Fruit fly (Drosophila melanogaster): ENCODE data around the gene CG6865.

The CG6865 gene

dm6 chr3L:18813963-18814647, 49.3 kb upstream of the CG6865 start (continued):
- TF ChIP-seq zf30C (GFP tag; optimal IDR thresholded peaks at IDR 0.05) (no peak), CG17359 (tag; optimal IDR thresholded peaks at IDR 0.05) (peak; percentile 71), mld (GFP tag; IDR thresholded peaks at IDR 0.05; ENCODE audit: partially characterized antibody) (no peak), bab2 (GFP tag; optimal IDR thresholded peaks at IDR 0.05) (peak; percentile 67), Opbp (GFP tag; IDR thresholded peaks at IDR 0.05; ENCODE audit: partially characterized antibody) (no peak), Optix (GFP tag; IDR thresholded peaks at IDR 0.05) (no peak), CG43689 (GFP tag; IDR thresholded peaks at IDR 0.05) (no peak), Jarid2 (GFP tag; optimal IDR thresholded peaks at IDR 0.05) (peak; percentile 58), CG18599 (GFP tag; optimal IDR thresholded peaks at IDR 0.05) (peak; percentile 82), lola (GFP tag; optimal IDR thresholded peaks at IDR 0.05) (no peak), CG2678 (tag; optimal IDR thresholded peaks at IDR 0.05) (no peak), Sox102F (GFP tag; optimal IDR thresholded peaks at IDR 0.05) (peak; percentile 57), odd (GFP tag; optimal IDR thresholded peaks at IDR 0.05) (peak; percentile 90), oc (tag; optimal IDR thresholded peaks at IDR 0.05) (no peak), CG1603 (tag; optimal IDR thresholded peaks at IDR 0.05) (no peak), Atf-2 (GFP tag; optimal IDR thresholded peaks at IDR 0.05) (peak; percentile 20), CG12769 (tag; optimal IDR thresholded peaks at IDR 0.05) (peak; percentile 41), slbo (GFP tag; IDR thresholded peaks at IDR 0.05) (no peak), CG12219 (GFP tag; optimal IDR thresholded peaks at IDR 0.05) (peak; percentile 47), CG11093 (GFP tag; IDR thresholded peaks at IDR 0.05) (no peak; the same call in 2 of the 3 replicates), Dip2 (GFP tag; IDR thresholded peaks at IDR 0.05) (no peak), NC2α (GFP tag; optimal IDR thresholded peaks at IDR 0.05) (no peak), fd64A (GFP tag; optimal IDR thresholded peaks at IDR 0.05) (peak; percentile 85), disco-r (GFP tag; optimal IDR thresholded peaks at IDR 0.05) (peak; percentile 49), B-H1 (GFP tag; IDR thresholded peaks at IDR 0.05) (no peak; the same call in 2 of the 3 replicates), CG17361 (GFP tag; IDR thresholded peaks at IDR 0.05) (no peak; the same call in 2 of the 3 replicates), az2 (GFP tag; optimal IDR thresholded peaks at IDR 0.05) (no peak), Ssrp (tag; optimal IDR thresholded peaks at IDR 0.05) (no peak), CG14441 (GFP tag; IDR thresholded peaks at IDR 0.05) (peak; percentile 79), maf-S (GFP tag; optimal IDR thresholded peaks at IDR 0.05) (peak; percentile 25), salm (tag; optimal IDR thresholded peaks at IDR 0.05) (no peak), cwo (GFP tag; optimal IDR thresholded peaks at IDR 0.05) (peak; percentile 89), CG14667 (GFP tag; IDR thresholded peaks at IDR 0.05) (no peak), cas (GFP tag; IDR thresholded peaks at IDR 0.05) (no peak), CkIIα-i1 (GFP tag; IDR thresholded peaks at IDR 0.05) (no peak), jing (GFP tag; optimal IDR thresholded peaks at IDR 0.05) (no peak), CG1233 (GFP tag; optimal IDR thresholded peaks at IDR 0.05) (peak; percentile 64), CrebB (tag; optimal IDR thresholded peaks at IDR 0.05) (peak; percentile 71), bcd (GFP tag; optimal IDR thresholded peaks at IDR 0.05) (no peak), Bgb (GFP tag; IDR thresholded peaks at IDR 0.05; ENCODE audit: partially characterized antibody) (no peak), dimm (GFP tag; IDR thresholded peaks at IDR 0.05) (no peak), CG10431 (GFP tag; optimal IDR thresholded peaks at IDR 0.05) (peak; percentile 0), CG11695 (GFP tag; IDR thresholded peaks at IDR 0.05) (peak; percentile 67; the same call in 2 of the 3 replicates), CHES-1-like (GFP tag; optimal IDR thresholded peaks at IDR 0.05) (peak; percentile 85), Elba2 (GFP tag; optimal IDR thresholded peaks at IDR 0.05) (no peak), CG10321 (GFP tag; IDR thresholded peaks at IDR 0.05) (peak; percentile 91), Oli (tag; optimal IDR thresholded peaks at IDR 0.05) (no peak), ato (GFP tag; IDR thresholded peaks at IDR 0.05; ENCODE audit: partially characterized antibody) (no peak), croc (GFP tag; conservative IDR thresholded peaks at IDR 0.05) (no peak)
